Fruit fly (Drosophila melanogaster) whole organism, embryonic: ENCODE data around the gene Moca-cyp.

Source experiments
- Atf-2 ChIP-seq: fragments of 200-800 bp; sonication (Bioruptor generic); optimal IDR thresholded peaks from 2 replicates; lab custom pipeline; 2016; ENCODE audit warnings: missing biosample characterization, missing genetic modification characterization
- CG10431 ChIP-seq: fragments of 200-800 bp; sonication (Bioruptor generic); optimal IDR thresholded peaks from 3 replicates; lab custom pipeline; 2018; ENCODE audit warnings: missing biosample characterization, mild to moderate bottlenecking, missing genetic modification characterization
- CG10654 ChIP-seq: fragments of 200-800 bp; sonication (Bioruptor generic); optimal IDR thresholded peaks from 2 replicates; lab custom pipeline; 2016; ENCODE audit warnings: missing biosample characterization, missing genetic modification characterization
- CG11456 ChIP-seq: fragments of 200-800 bp; sonication (Bioruptor generic); IDR thresholded peaks from 3 replicates; pipeline ENCODE4 v1.3.6; 2022; ENCODE audit warnings: missing biosample characterization, missing genetic modification characterization
- CG12769 ChIP-seq: fragments of 200-800 bp; sonication (Bioruptor generic); optimal IDR thresholded peaks from 2 replicates; lab custom pipeline; 2019; ENCODE audit warnings: missing biosample characterization, mild to moderate bottlenecking, missing genetic modification characterization, moderate library complexity
- CG13624 ChIP-seq: fragments of 200-800 bp; sonication (Bioruptor generic); optimal IDR thresholded peaks from 2 replicates; lab custom pipeline; 2016; ENCODE audit warnings: missing biosample characterization, missing genetic modification characterization
- CG15601 ChIP-seq: fragments of 200-800 bp; sonication (Bioruptor generic); optimal IDR thresholded peaks from 3 replicates; lab custom pipeline; 2019; ENCODE audit warnings: missing biosample characterization, mild to moderate bottlenecking, missing genetic modification characterization, moderate library complexity
- CG17802 ChIP-seq: fragments of 200-800 bp; sonication (Bioruptor generic); optimal IDR thresholded peaks from 2 replicates; lab custom pipeline; 2018; ENCODE audit warnings: missing biosample characterization, mild to moderate bottlenecking, missing genetic modification characterization, moderate library complexity
- CG31365 ChIP-seq: fragments of 200-800 bp; sonication (Bioruptor generic); optimal IDR thresholded peaks from 2 replicates; lab custom pipeline; 2018; ENCODE audit warnings: missing biosample characterization, mild to moderate bottlenecking, missing genetic modification characterization
- CG33557 ChIP-seq: fragments of 200-800 bp; sonication (Bioruptor generic); optimal IDR thresholded peaks from 2 replicates; lab custom pipeline; 2019; ENCODE audit warnings: missing biosample characterization, mild to moderate bottlenecking, missing genetic modification characterization, moderate library complexity
- CG3847 ChIP-seq: fragments of 200-800 bp; sonication (Bioruptor generic); IDR thresholded peaks from 2 replicates; pipeline ENCODE4 v1.3.6; 2022; ENCODE audit warnings: missing biosample characterization, missing genetic modification characterization
- CG4707 ChIP-seq: fragments of 200-800 bp; sonication (Bioruptor generic); optimal IDR thresholded peaks from 2 replicates; lab custom pipeline; 2018; ENCODE audit warnings: missing biosample characterization, mild to moderate bottlenecking, missing genetic modification characterization, moderate library complexity
- CG4820 ChIP-seq: fragments of 200-800 bp; sonication (Bioruptor generic); optimal IDR thresholded peaks from 3 replicates; lab custom pipeline; 2016; ENCODE audit warnings: missing biosample characterization, missing genetic modification characterization
- CG8089 ChIP-seq: fragments of 200-800 bp; sonication (Bioruptor generic); optimal IDR thresholded peaks from 3 replicates; lab custom pipeline; 2016; ENCODE audit warnings: missing biosample characterization, missing genetic modification characterization
- CG8478 ChIP-seq: fragments of >200 bp; optimal IDR thresholded peaks from 2 replicates; lab custom pipeline; 2018
- Ets65A ChIP-seq: fragments of 200-800 bp; sonication (Bioruptor generic); peaks from one replicate; lab custom pipeline; 2016; ENCODE audit warnings: missing biosample characterization, missing genetic modification characterization
- Fer2 ChIP-seq: fragments of 200-800 bp; sonication (Bioruptor generic); optimal IDR thresholded peaks from 2 replicates; lab custom pipeline; 2018; ENCODE audit warnings: missing biosample characterization, mild to moderate bottlenecking, missing genetic modification characterization, moderate library complexity
- Gug ChIP-seq: fragments of 200-800 bp; sonication (Bioruptor generic); IDR thresholded peaks from 4 replicates; pipeline ENCODE4 v1.3.6; 2022; ENCODE audit warnings: missing biosample characterization, missing genetic modification characterization
- H15 ChIP-seq: fragments of 200-800 bp; sonication (Bioruptor generic); IDR thresholded peaks from 3 replicates; pipeline ENCODE4 v1.3.6; 2022; ENCODE audit warnings: missing biosample characterization, missing genetic modification characterization
- Mad ChIP-seq: fragments of 200-800 bp; sonication (Bioruptor generic); optimal IDR thresholded peaks from 2 replicates; lab custom pipeline; 2016; ENCODE audit warnings: missing biosample characterization, missing genetic modification characterization
- Optix ChIP-seq: fragments of 200-800 bp; sonication (Bioruptor generic); IDR thresholded peaks from 3 replicates; pipeline ENCODE4 v1.3.6; 2022; ENCODE audit warnings: missing biosample characterization, missing genetic modification characterization
- Six4 ChIP-seq: fragments of 200-800 bp; sonication (Bioruptor generic); optimal IDR thresholded peaks from 2 replicates; lab custom pipeline; 2016; ENCODE audit warnings: missing biosample characterization, missing genetic modification characterization
- cato ChIP-seq: fragments of 200-800 bp; sonication (Bioruptor generic); optimal IDR thresholded peaks from 2 replicates; lab custom pipeline; 2016; ENCODE audit warnings: missing biosample characterization, missing genetic modification characterization, borderline replicate concordance
- chinmo ChIP-seq: fragments of 200-800 bp; sonication (Bioruptor generic); IDR thresholded peaks from 4 replicates; pipeline ENCODE4 v1.3.6; 2022; ENCODE audit warnings: missing biosample characterization, missing genetic modification characterization; ENCODE audit not compliant: partially characterized antibody
- dan ChIP-seq: fragments of 200-800 bp; sonication (Bioruptor generic); IDR thresholded peaks from 2 replicates; pipeline ENCODE4 v1.3.6; 2022; ENCODE audit warnings: missing biosample characterization, missing genetic modification characterization
- dm ChIP-seq: fragments of 200-800 bp; sonication (Bioruptor generic); optimal IDR thresholded peaks from 3 replicates; lab custom pipeline; 2016; ENCODE audit warnings: missing biosample characterization, missing genetic modification characterization
- en ChIP-seq: fragments of 200-800 bp; sonication (Bioruptor generic); optimal IDR thresholded peaks from 2 replicates; lab custom pipeline; 2016; ENCODE audit warnings: missing biosample characterization, missing genetic modification characterization
- gfzf ChIP-seq: fragments of 200-800 bp; sonication (Bioruptor generic); optimal IDR thresholded peaks from 2 replicates; lab custom pipeline; 2016; ENCODE audit warnings: missing biosample characterization, mild to moderate bottlenecking, missing genetic modification characterization, moderate library complexity
- gro ChIP-seq: fragments of 200-800 bp; sonication (Bioruptor generic); optimal IDR thresholded peaks from 2 replicates; lab custom pipeline; 2016; ENCODE audit warnings: missing biosample characterization, missing genetic modification characterization
- ham ChIP-seq: fragments of 200-800 bp; sonication (Bioruptor generic); IDR thresholded peaks from 2 replicates; pipeline ENCODE4 v1.3.6; 2022; ENCODE audit warnings: missing biosample characterization, missing genetic modification characterization
- jigr1 ChIP-seq: fragments of 200-800 bp; sonication (Bioruptor generic); IDR thresholded peaks from 3 replicates; pipeline ENCODE4 v1.3.6; 2022; ENCODE audit warnings: missing biosample characterization, missing genetic modification characterization
- jing ChIP-seq: fragments of 200-800 bp; sonication (Bioruptor generic); optimal IDR thresholded peaks from 2 replicates; lab custom pipeline; 2018; ENCODE audit warnings: missing biosample characterization, mild to moderate bottlenecking, missing genetic modification characterization
- kni ChIP-seq: fragments of 200-800 bp; sonication (Bioruptor generic); optimal IDR thresholded peaks from 3 replicates; lab custom pipeline; 2017; ENCODE audit warnings: mild to moderate bottlenecking, missing biosample characterization, missing genetic modification reagents, missing genetic modification characterization
- lola ChIP-seq, 3 experiments: fragments of >200 bp in 2 of 3; fragments of 200-800 bp in 1 of 3; sonication (Bioruptor generic) in 1 of 3; optimal IDR thresholded peaks; 2 replicates each; lab custom pipeline; 2017 to 2019; ENCODE audit warnings: missing biosample characterization in 3 of 3, missing genetic modification characterization in 3 of 3, mild to moderate bottlenecking in 1 of 3, moderate library complexity in 1 of 3
- lov ChIP-seq, 2 experiments: fragments of 200-800 bp in 1 of 2; fragments of >200 bp in 1 of 2; sonication (Bioruptor generic) in 1 of 2; IDR thresholded peaks in 1 of 2; optimal IDR thresholded peaks in 1 of 2; 2 replicates in 1 of 2; 3 replicates in 1 of 2; pipeline versions ENCODE4 v1.3.6 to Lab custom; 2017 to 2022; ENCODE audit warnings: missing biosample characterization in 1 of 2, missing genetic modification characterization in 1 of 2
- nau ChIP-seq: fragments of 200-800 bp; sonication (Bioruptor generic); optimal IDR thresholded peaks from 3 replicates; lab custom pipeline; 2017; ENCODE audit warnings: missing biosample characterization, mild to moderate bottlenecking, missing genetic modification characterization, missing genetic modification reagents
- nmo ChIP-seq: fragments of 200-800 bp; sonication (Bioruptor generic); optimal IDR thresholded peaks from 2 replicates; lab custom pipeline; 2018; ENCODE audit warnings: missing biosample characterization, mild to moderate bottlenecking, missing genetic modification characterization, moderate library complexity
- pfk ChIP-seq: fragments of 200-800 bp; sonication (Bioruptor generic); optimal IDR thresholded peaks from 2 replicates; lab custom pipeline; 2018; ENCODE audit warnings: missing biosample characterization, mild to moderate bottlenecking, missing genetic modification characterization, moderate library complexity
- repo ChIP-seq: fragments of 200-800 bp; sonication (Bioruptor generic); optimal IDR thresholded peaks from 2 replicates; lab custom pipeline; 2016; ENCODE audit warnings: missing biosample characterization, missing genetic modification characterization
- row ChIP-seq: fragments of 200-800 bp; sonication (Bioruptor generic); IDR thresholded peaks from 3 replicates; pipeline ENCODE4 v1.3.6; 2022; ENCODE audit warnings: missing biosample characterization, missing genetic modification characterization
- scrt ChIP-seq: fragments of 200-800 bp; sonication (Bioruptor generic); optimal IDR thresholded peaks from 2 replicates; lab custom pipeline; 2018; ENCODE audit warnings: missing biosample characterization, mild to moderate bottlenecking, missing genetic modification characterization, moderate library complexity
- sens ChIP-seq: fragments of 200-800 bp; sonication (Bioruptor generic); peaks from one replicate; lab custom pipeline; 2016; ENCODE audit warnings: missing biosample characterization, missing genetic modification characterization
- seq ChIP-seq: fragments of 200-800 bp; sonication (Bioruptor generic); IDR thresholded peaks from 2 replicates; pipeline ENCODE4 v1.3.6; 2022; ENCODE audit warnings: missing biosample characterization, missing genetic modification characterization
- shn ChIP-seq: fragments of 200-800 bp; sonication (Bioruptor generic); optimal IDR thresholded peaks from 3 replicates; lab custom pipeline; 2016; ENCODE audit warnings: missing biosample characterization, missing genetic modification characterization
- twi ChIP-seq: fragments of 200-800 bp; optimal IDR thresholded peaks from 2 replicates; lab custom pipeline; 2019; ENCODE audit warnings: missing biosample characterization, mild to moderate bottlenecking, missing genetic modification characterization, moderate library complexity
- wek ChIP-seq: fragments of 200-800 bp; sonication (Bioruptor generic); optimal IDR thresholded peaks from 3 replicates; lab custom pipeline; 2018; ENCODE audit warnings: missing biosample characterization, mild to moderate bottlenecking, missing genetic modification characterization, moderate library complexity
- wor ChIP-seq: fragments of 200-800 bp; sonication (Bioruptor generic); IDR thresholded peaks from 2 replicates; pipeline ENCODE4 v1.3.6; 2022; ENCODE audit warnings: missing biosample characterization, missing genetic modification characterization
- zfh2 ChIP-seq: fragments of 200-800 bp; sonication (Bioruptor generic); optimal IDR thresholded peaks from 2 replicates; lab custom pipeline; 2016; ENCODE audit warnings: missing biosample characterization, missing genetic modification characterization

Gene Moca-cyp

DNA sequence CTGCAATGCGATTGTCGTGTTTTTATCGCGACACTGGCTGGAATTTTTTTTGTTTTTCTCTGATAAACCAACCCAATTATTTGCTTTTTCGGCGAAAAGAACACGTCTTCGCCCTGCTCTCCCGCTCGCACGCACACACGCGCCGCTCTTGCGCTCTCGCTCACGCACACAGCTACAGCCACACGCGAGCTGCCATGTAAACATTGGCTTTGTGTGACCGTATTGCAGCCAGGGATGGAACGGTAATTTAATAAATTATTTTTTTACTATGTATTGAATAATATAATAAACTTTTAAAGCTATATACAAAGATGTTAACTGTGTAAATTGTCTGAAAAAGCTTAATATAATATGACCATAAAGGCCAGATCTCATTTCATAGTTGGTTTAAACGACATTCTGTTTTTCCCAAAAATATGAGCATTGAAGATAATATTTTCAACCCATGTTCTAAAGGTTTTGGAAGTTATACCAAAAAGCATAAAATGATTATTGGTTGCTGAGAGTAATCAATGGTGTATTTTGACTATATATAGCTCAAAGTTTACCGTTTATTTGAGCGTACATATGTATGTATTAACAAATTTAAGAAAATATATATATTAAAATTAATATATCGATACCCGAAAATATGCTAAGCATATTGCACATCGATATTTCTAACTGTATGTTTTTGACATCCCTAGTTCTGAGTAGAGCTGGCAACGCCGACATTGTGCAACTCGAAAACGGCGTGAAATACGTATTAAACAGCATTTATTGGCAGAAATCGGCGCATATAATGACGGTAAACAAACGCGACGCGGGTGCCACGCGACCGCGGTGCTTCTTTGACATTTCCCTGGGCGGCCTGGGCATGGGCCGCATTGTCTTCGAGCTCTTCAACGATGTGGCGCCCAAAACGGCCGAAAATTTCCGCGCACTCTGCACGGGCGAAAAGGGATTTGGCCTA, at the start of gene Moca-cyp, which contains the start of gene Gfat2 (continued):
- TF ChIP-seq Fer2 = peak; percentile 65
- TF ChIP-seq nmo (GFP tag; lab: Kevin White, UChicago) = peak; percentile 76
- peak; percentile 51 for TF ChIP-seq CG33557 (GFP tag; lab: Kevin White, UChicago)
- TF ChIP-seq shn (GFP tag; lab: Kevin White, UChicago) = no peak
- peak; percentile 33 for TF ChIP-seq CG15601 (tag; lab: Kevin White, UChicago)
- TF ChIP-seq Gug (GFP tag; lab: Robert Waterston, UW) = peak; percentile 36; the same call in 1 of the 4 replicates
- peak; percentile 69 for TF ChIP-seq sens (GFP tag; lab: Kevin White, UChicago)
- peak; percentile 21 for TF ChIP-seq gfzf (GFP tag; lab: Kevin White, UChicago)
- TF ChIP-seq lola (GFP tag; optimal IDR thresholded peaks at IDR 0.05; lab: Kevin White, UChicago) = peak in 1 of 3 experiments; percentile 56
- peak; percentile 74; the same call in 2 of the 3 replicates for TF ChIP-seq CG11456 (GFP tag; lab: Robert Waterston, UW)
- TF ChIP-seq cato (GFP tag; lab: Kevin White, UChicago) = peak; percentile 38
- TF ChIP-seq zfh2 = peak; percentile 45
- TF ChIP-seq twi (tag; lab: Kevin White, UChicago) = peak; percentile 52
- no peak for TF ChIP-seq wor (GFP tag; lab: Robert Waterston, UW)
- no peak for TF ChIP-seq dan (GFP tag; lab: Robert Waterston, UW)
- no peak for TF ChIP-seq nau
- TF ChIP-seq repo (GFP tag; lab: Kevin White, UChicago) = no peak
- 0 out of 3 replicates have a peak, but pooled peaks have one; percentile 39 for TF ChIP-seq H15 (GFP tag; lab: Robert Waterston, UW)
- peak; percentile 17 for TF ChIP-seq CG17802 (tag; lab: Kevin White, UChicago)
- TF ChIP-seq lov (optimal IDR thresholded peaks at IDR 0.05; lab: Kevin White, UChicago) = no peak
- 0 out of 3 replicates have a peak, but pooled peaks have one; percentile 48 for TF ChIP-seq lov (GFP tag; IDR thresholded peaks at IDR 0.05; lab: Robert Waterston, UW)
- peak; percentile 43 for TF ChIP-seq CG4707 (GFP tag; lab: Kevin White, UChicago)
- TF ChIP-seq CG4820 = peak; percentile 22
- peak; percentile 42 for TF ChIP-seq CG10654 (GFP tag; lab: Kevin White, UChicago)
- TF ChIP-seq kni (GFP tag; lab: Kevin White, UChicago) = peak; percentile 42
- TF ChIP-seq Optix (GFP tag; lab: Robert Waterston, UW) = no peak
- TF ChIP-seq pfk (GFP tag; lab: Kevin White, UChicago) = peak; percentile 32
- TF ChIP-seq jing (GFP tag; lab: Kevin White, UChicago) = peak; percentile 15
- TF ChIP-seq row (GFP tag; lab: Robert Waterston, UW) = peak; percentile 84
- peak; percentile 88 for TF ChIP-seq Ets65A (GFP tag; lab: Kevin White, UChicago)
- 0 out of 4 replicates have a peak, but pooled peaks have one; percentile 55 for TF ChIP-seq chinmo (GFP tag; lab: Robert Waterston, UW)
- no peak for TF ChIP-seq CG13624 (GFP tag; lab: Kevin White, UChicago)
- peak; percentile 36 for TF ChIP-seq Six4 (GFP tag; lab: Kevin White, UChicago)
- no peak for TF ChIP-seq CG31365 (tag; lab: Kevin White, UChicago)
- TF ChIP-seq ham (GFP tag; lab: Robert Waterston, UW) = no peak
- no peak for TF ChIP-seq Atf-2 (GFP tag; lab: Kevin White, UChicago)
- TF ChIP-seq CG3847 (GFP tag; lab: Robert Waterston, UW) = peak; percentile 49
- peak; percentile 1 for TF ChIP-seq CG8089 (GFP tag; lab: Kevin White, UChicago)
- TF ChIP-seq dm (GFP tag; lab: Kevin White, UChicago) = peak; percentile 22
- TF ChIP-seq jigr1 (GFP tag; lab: Robert Waterston, UW) = no peak; the same call in 2 of the 3 replicates
- TF ChIP-seq CG12769 = no peak
- peak; percentile 34 for TF ChIP-seq gro (GFP tag; lab: Kevin White, UChicago)
- TF ChIP-seq en (GFP tag; lab: Kevin White, UChicago) = no peak
- TF ChIP-seq CG8478 (lab: Kevin White, UChicago) = no peak
- peak; percentile 99 for TF ChIP-seq CG10431 (GFP tag; lab: Kevin White, UChicago)
- TF ChIP-seq wek (GFP tag; lab: Kevin White, UChicago) = peak; percentile 65
- peak; percentile 52 for TF ChIP-seq Mad
- peak; percentile 38 for TF ChIP-seq scrt (GFP tag; lab: Kevin White, UChicago)
- TF ChIP-seq seq = peak; percentile 42; the same call in 1 of the 2 replicates
